Worm (Caenorhabditis elegans) whole organism, L4 larva: ENCODE data around the gene dyf-2.

Experiments used
- D1046.2 ChIP-seq: fragments of 200-800 bp; sonication (Bioruptor generic); IDR thresholded peaks from 2 replicates; pipeline ENCODE4 v1.3.6; 2022; ENCODE audit warnings: missing genetic modification characterization, missing compliant biosample characterization
- F49E8.2 ChIP-seq: sonication (generic microtip); optimal IDR thresholded peaks from 2 replicates; lab custom pipeline; 2016; ENCODE audit warnings: missing compliant biosample characterization, mild to moderate bottlenecking, missing genetic modification characterization, borderline replicate concordance
- R02D3.7 ChIP-seq: fragments of 150-350 bp; sonication (generic microtip); optimal IDR thresholded peaks from 3 replicates; lab custom pipeline; 2014; ENCODE audit warnings: missing biosample characterization, missing genetic modification characterization
- T20F7.1 ChIP-seq: fragments of 200-800 bp; sonication (Bioruptor generic); optimal IDR thresholded peaks from 2 replicates; lab custom pipeline; 2018; ENCODE audit warnings: mild to moderate bottlenecking, missing genetic modification characterization, missing compliant biosample characterization
- T26A8.4 ChIP-seq: fragments of 200-800 bp; sonication (Bioruptor generic); IDR thresholded peaks from 2 replicates; pipeline ENCODE4 v1.3.6; 2022; ENCODE audit warnings: missing genetic modification characterization, missing compliant biosample characterization
- Y105C5A.15 ChIP-seq: fragments of 200-800 bp; sonication (Bioruptor generic); IDR thresholded peaks from 2 replicates; pipeline ENCODE4 v1.3.6; 2022; ENCODE audit warnings: missing genetic modification characterization, missing compliant biosample characterization
- Y75B8A.6 ChIP-seq: fragments of 200-800 bp; sonication (Bioruptor generic); IDR thresholded peaks from 2 replicates; pipeline ENCODE4 v1.3.6; 2022; ENCODE audit warnings: missing genetic modification reagents, missing genetic modification characterization, missing compliant biosample characterization
- ZK337.2 ChIP-seq: fragments of 200-800 bp; sonication (Bioruptor generic); IDR thresholded peaks from 2 replicates; pipeline ENCODE4 v1.3.6; 2022; ENCODE audit warnings: missing genetic modification reagents, missing genetic modification characterization, missing compliant biosample characterization
- ZK546.5 ChIP-seq, 2 experiments: sonication (generic microtip); optimal IDR thresholded peaks; 2 replicates each; lab custom pipeline; 2017; ENCODE audit warnings: missing biosample characterization in 2 of 2, missing genetic modification characterization in 2 of 2
- aha-1 ChIP-seq: fragments of 150-350 bp; peaks from one replicate; lab custom pipeline; 2014; ENCODE audit warnings: missing biosample characterization, missing genetic modification characterization
- arid-1 ChIP-seq: fragments of 200-800 bp; sonication (Bioruptor generic); conservative IDR thresholded peaks from 2 replicates; pipeline ENCODE4 v1.3.6; 2022; ENCODE audit warnings: missing genetic modification reagents, missing genetic modification characterization, missing compliant biosample characterization
- ceh-28 ChIP-seq: fragments of 150-350 bp; optimal IDR thresholded peaks from 2 replicates; lab custom pipeline; 2014; ENCODE audit warnings: missing biosample characterization, missing genetic modification reagents, missing genetic modification characterization
- ceh-44 ChIP-seq: fragments of 200-800 bp; sonication (Bioruptor generic); IDR thresholded peaks from 2 replicates; pipeline ENCODE4 v1.3.6; 2022; ENCODE audit warnings: missing genetic modification reagents, missing genetic modification characterization, missing compliant biosample characterization
- ceh-62 ChIP-seq: sonication (generic microtip); optimal IDR thresholded peaks from 2 replicates; lab custom pipeline; 2017; ENCODE audit warnings: missing biosample characterization, missing genetic modification characterization
- daf-8 ChIP-seq: fragments of 200-800 bp; sonication (Bioruptor generic); IDR thresholded peaks from 2 replicates; pipeline ENCODE4 v1.3.6; 2022; ENCODE audit warnings: missing genetic modification characterization, missing compliant biosample characterization
- dmd-6 ChIP-seq: fragments of 200-800 bp; sonication (Bioruptor generic); IDR thresholded peaks from 2 replicates; pipeline ENCODE4 v1.3.6; 2022; ENCODE audit warnings: missing genetic modification reagents, missing genetic modification characterization, missing compliant biosample characterization
- dmd-8 ChIP-seq: fragments of 200-800 bp; sonication (Bioruptor generic); IDR thresholded peaks from 2 replicates; pipeline ENCODE4 v1.3.6; 2022; ENCODE audit warnings: missing genetic modification characterization, missing compliant biosample characterization
- duxl-1 ChIP-seq: sonication (generic microtip); optimal IDR thresholded peaks from 2 replicates; lab custom pipeline; 2016; ENCODE audit warnings: mild to moderate bottlenecking, missing genetic modification characterization, moderate library complexity, missing compliant biosample characterization; ENCODE audit not compliant: poor library complexity
- dve-1 ChIP-seq: sonication (generic microtip); optimal IDR thresholded peaks from 2 replicates; lab custom pipeline; 2017; ENCODE audit warnings: antibody characterized with exemption, mild to moderate bottlenecking, missing genetic modification characterization, missing compliant biosample characterization; ENCODE audit not compliant: insufficient read depth
- egl-27 ChIP-seq: sonication (generic microtip); optimal IDR thresholded peaks from 3 replicates; lab custom pipeline; 2017; ENCODE audit warnings: missing biosample characterization, missing genetic modification reagents, missing genetic modification characterization
- fos-1 ChIP-seq: fragments of 150-350 bp; optimal IDR thresholded peaks from 2 replicates; lab custom pipeline; 2014; ENCODE audit warnings: missing biosample characterization, missing genetic modification characterization
- hlh-11 ChIP-seq: fragments of 200-800 bp; sonication (Bioruptor generic); optimal IDR thresholded peaks from 2 replicates; lab custom pipeline; 2018; ENCODE audit warnings: mild to moderate bottlenecking, missing genetic modification characterization, missing compliant biosample characterization
- hlh-30 ChIP-seq: sonication (generic microtip); optimal IDR thresholded peaks from 2 replicates; lab custom pipeline; 2017; ENCODE audit warnings: antibody characterized with exemption, mild to moderate bottlenecking, missing genetic modification characterization, missing compliant biosample characterization; ENCODE audit not compliant: insufficient read depth
- lim-7 ChIP-seq: fragments of 200-800 bp; sonication (Bioruptor generic); IDR thresholded peaks from 2 replicates; pipeline ENCODE4 v1.3.6; 2022; ENCODE audit warnings: missing genetic modification characterization, missing compliant biosample characterization
- lin-1 ChIP-seq: fragments of 200-800 bp; sonication (Bioruptor generic); IDR thresholded peaks from 2 replicates; pipeline ENCODE4 v1.3.6; 2022; ENCODE audit warnings: missing genetic modification reagents, missing genetic modification characterization, missing compliant biosample characterization
- lin-13 ChIP-seq: fragments of 150-350 bp; optimal IDR thresholded peaks from 2 replicates; lab custom pipeline; 2014; ENCODE audit warnings: missing biosample characterization, missing genetic modification reagents, missing genetic modification characterization
- lin-39 ChIP-seq: fragments of 150-350 bp; optimal IDR thresholded peaks from 2 replicates; lab custom pipeline; 2014; ENCODE audit warnings: missing biosample characterization, missing genetic modification reagents, missing genetic modification characterization
- lir-3 ChIP-seq: sonication (generic microtip); optimal IDR thresholded peaks from 2 replicates; lab custom pipeline; 2016; ENCODE audit warnings: mild to moderate bottlenecking, missing genetic modification characterization, missing compliant biosample characterization
- mdt-29 ChIP-seq: fragments of 200-800 bp; sonication (Bioruptor generic); IDR thresholded peaks from 2 replicates; pipeline ENCODE4 v1.3.6; 2022; ENCODE audit warnings: missing genetic modification reagents, missing genetic modification characterization, missing compliant biosample characterization
- mxl-2 ChIP-seq: fragments of 200-800 bp; sonication (Bioruptor generic); conservative IDR thresholded peaks from 2 replicates; pipeline ENCODE4 v1.3.6; 2022; ENCODE audit warnings: missing genetic modification reagents, missing genetic modification characterization, missing compliant biosample characterization
- nhr-10 ChIP-seq: fragments of 150-350 bp; optimal IDR thresholded peaks from 2 replicates; lab custom pipeline; 2014; ENCODE audit warnings: missing biosample characterization, missing genetic modification characterization
- nhr-102 ChIP-seq: sonication (generic microtip); optimal IDR thresholded peaks from 2 replicates; lab custom pipeline; 2016; ENCODE audit warnings: mild to moderate bottlenecking, missing genetic modification characterization, moderate library complexity, missing compliant biosample characterization
- nhr-25 ChIP-seq: sonication (generic microtip); optimal IDR thresholded peaks from 2 replicates; lab custom pipeline; 2017; ENCODE audit warnings: missing genetic modification characterization, mild to moderate bottlenecking, missing compliant biosample characterization, antibody characterized with exemption, moderate library complexity, borderline replicate concordance; ENCODE audit not compliant: insufficient read depth
- nhr-28 ChIP-seq: fragments of 150-350 bp; optimal IDR thresholded peaks from 2 replicates; lab custom pipeline; 2014; ENCODE audit warnings: missing biosample characterization, missing genetic modification characterization
- nhr-48 ChIP-seq: sonication (generic microtip); optimal IDR thresholded peaks from 2 replicates; lab custom pipeline; 2016; ENCODE audit warnings: mild to moderate bottlenecking, missing genetic modification characterization, missing compliant biosample characterization
- nhr-6 ChIP-seq: fragments of 150-350 bp; optimal IDR thresholded peaks from 2 replicates; lab custom pipeline; 2014; ENCODE audit warnings: missing biosample characterization, missing genetic modification characterization
- nhr-76 ChIP-seq: fragments of 150-350 bp; optimal IDR thresholded peaks from 2 replicates; lab custom pipeline; 2014; ENCODE audit warnings: missing biosample characterization, missing genetic modification characterization
- nhr-77 ChIP-seq: fragments of 150-350 bp; optimal IDR thresholded peaks from 2 replicates; lab custom pipeline; 2014; ENCODE audit warnings: missing biosample characterization, missing genetic modification characterization
- pqm-1 ChIP-seq: sonication (generic microtip); optimal IDR thresholded peaks from 2 replicates; lab custom pipeline; 2017; ENCODE audit warnings: missing biosample characterization, missing genetic modification characterization
- rbr-2 ChIP-seq: sonication (generic microtip); optimal IDR thresholded peaks from 2 replicates; lab custom pipeline; 2016; ENCODE audit warnings: missing genotype, missing genetic modification characterization, missing compliant biosample characterization
- saeg-2 ChIP-seq: fragments of 200-800 bp; sonication (Bioruptor generic); IDR thresholded peaks from 2 replicates; pipeline ENCODE4 v1.3.6; 2022; ENCODE audit warnings: missing genetic modification reagents, missing genetic modification characterization, missing compliant biosample characterization
- sdz-12 ChIP-seq: fragments of 200-800 bp; sonication (Bioruptor generic); optimal IDR thresholded peaks from 2 replicates; lab custom pipeline; 2018; ENCODE audit warnings: mild to moderate bottlenecking, missing genetic modification characterization, missing compliant biosample characterization
- skn-1 ChIP-seq: fragments of 150-350 bp; optimal IDR thresholded peaks from 2 replicates; lab custom pipeline; 2014; ENCODE audit warnings: missing biosample characterization, missing genetic modification characterization
- spr-1 ChIP-seq: sonication (generic microtip); optimal IDR thresholded peaks from 2 replicates; lab custom pipeline; 2016; ENCODE audit warnings: mild to moderate bottlenecking, missing genetic modification characterization, missing compliant biosample characterization
- tag-97 ChIP-seq: fragments of 200-800 bp; sonication (Bioruptor generic); IDR thresholded peaks from 2 replicates; pipeline ENCODE4 v1.3.6; 2022; ENCODE audit warnings: missing genetic modification characterization, missing compliant biosample characterization
- tra-1 ChIP-seq: fragments of 200-800 bp; sonication (Bioruptor generic); IDR thresholded peaks from 2 replicates; pipeline ENCODE4 v1.3.6; 2022; ENCODE audit warnings: missing genetic modification reagents, missing genetic modification characterization, missing compliant biosample characterization
- unc-130 ChIP-seq: sonication (generic microtip); optimal IDR thresholded peaks from 2 replicates; lab custom pipeline; 2016; ENCODE audit warnings: missing genetic modification reagents, missing genetic modification characterization, missing compliant biosample characterization
- unc-39 ChIP-seq: sonication (generic microtip); optimal IDR thresholded peaks from 2 replicates; lab custom pipeline; 2017; ENCODE audit warnings: missing biosample characterization, missing genetic modification characterization
- zag-1 ChIP-seq: fragments of 150-350 bp; optimal IDR thresholded peaks from 2 replicates; lab custom pipeline; 2014; ENCODE audit warnings: missing biosample characterization, missing genetic modification characterization
- zip-11 ChIP-seq: fragments of 200-800 bp; sonication (Bioruptor generic); IDR thresholded peaks from 2 replicates; pipeline ENCODE4 v1.3.6; 2022; ENCODE audit warnings: missing genetic modification characterization, missing compliant biosample characterization
- zip-2 ChIP-seq: fragments of 150-350 bp; optimal IDR thresholded peaks from 2 replicates; lab custom pipeline; 2014; ENCODE audit warnings: missing biosample characterization, missing genetic modification characterization
- ztf-11 ChIP-seq: fragments of 150-350 bp; optimal IDR thresholded peaks from 2 replicates; lab custom pipeline; 2014; ENCODE audit warnings: missing biosample characterization, missing genetic modification characterization
- ztf-7 ChIP-seq: fragments of 150-350 bp; optimal IDR thresholded peaks from 2 replicates; lab custom pipeline; 2014; ENCODE audit warnings: missing biosample characterization, missing genetic modification characterization

dyf-2 gene

DNA sequence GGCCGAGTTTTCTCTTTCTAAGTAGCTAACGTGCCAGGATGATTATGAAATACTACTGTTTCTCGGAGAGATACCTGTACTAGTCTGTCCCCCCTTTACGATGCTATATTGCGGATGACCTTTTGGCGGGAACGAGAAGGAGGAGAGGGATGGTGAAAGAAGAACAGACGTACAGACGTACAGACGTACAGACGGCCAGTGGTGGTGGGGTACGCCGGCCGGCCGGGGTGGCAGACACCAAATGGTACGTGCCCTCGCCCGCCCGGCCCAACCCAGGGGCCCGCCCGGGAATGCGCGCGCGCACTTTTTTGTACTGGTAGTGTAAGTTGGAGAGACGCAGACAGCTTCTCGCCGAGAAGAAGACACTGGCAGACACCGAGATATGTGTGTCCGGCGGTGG, 34.8 kb upstream of the dyf-2 start (continued):
- TF ChIP-seq unc-130 (no peak), ceh-44 (0 out of 2 replicates have a peak, but pooled peaks have one; percentile 14), pqm-1 (tag; lab: Kevin White, UChicago) (no peak), zag-1 (tag; lab: Kevin White, UChicago) (no peak), lin-13 (GFP tag; lab: Kevin White, UChicago) (no peak), spr-1 (tag; lab: Kevin White, UChicago) (peak; percentile 25), lim-7 (GFP tag; lab: Robert Waterston, UW) (peak; percentile 63; the same call in 1 of the 2 replicates), daf-8 (GFP tag; lab: Robert Waterston, UW) (no peak), nhr-76 (tag; lab: Kevin White, UChicago) (no peak), dmd-6 (no peak), saeg-2 (GFP tag; lab: Robert Waterston, UW) (no peak), lir-3 (no peak), D1046.2 (GFP tag; lab: Robert Waterston, UW) (no peak), aha-1 (tag; lab: Kevin White, UChicago) (peak; percentile 88), zip-11 (no peak), sdz-12 (GFP tag; lab: Kevin White, UChicago) (peak; percentile 17), fos-1 (tag; lab: Kevin White, UChicago) (no peak), hlh-11 (tag; lab: Kevin White, UChicago) (peak; percentile 70), nhr-77 (tag; lab: Kevin White, UChicago) (no peak), tra-1 (no peak), nhr-102 (peak; percentile 16), arid-1 (GFP tag; lab: Robert Waterston, UW) (no peak; the same call in 1 of the 2 replicates), dve-1 (tag; lab: Kevin White, UChicago) (no peak), nhr-48 (no peak), ztf-11 (tag; lab: Kevin White, UChicago) (no peak), lin-1 (0 out of 2 replicates have a peak, but pooled peaks have one; percentile 19), duxl-1 (tag; lab: Kevin White, UChicago) (no peak), ceh-62 (tag; lab: Kevin White, UChicago) (no peak), ZK337.2 (GFP tag; lab: Robert Waterston, UW) (no peak), ceh-28 (tag; lab: Kevin White, UChicago) (no peak), lin-39 (tag; lab: Kevin White, UChicago) (no peak), ztf-7 (tag; lab: Kevin White, UChicago) (no peak), Y75B8A.6 (GFP tag; lab: Robert Waterston, UW) (no peak), rbr-2 (tag; lab: Kevin White, UChicago) (peak; percentile 9), nhr-25 (tag; lab: Kevin White, UChicago) (peak; percentile 54), R02D3.7 (tag; lab: Kevin White, UChicago) (no peak), T26A8.4 (GFP tag; lab: Robert Waterston, UW) (peak; percentile 74), unc-39 (no peak), dmd-8 (GFP tag; lab: Robert Waterston, UW) (no peak), hlh-30 (tag; lab: Kevin White, UChicago) (peak; percentile 42), nhr-10 (tag; lab: Kevin White, UChicago) (no peak), skn-1 (no peak), zip-2 (tag; lab: Kevin White, UChicago) (no peak), tag-97 (GFP tag; lab: Robert Waterston, UW) (no peak), nhr-6 (tag; lab: Kevin White, UChicago) (peak; percentile 10), T20F7.1 (GFP tag; lab: Kevin White, UChicago) (no peak), mxl-2 (GFP tag; lab: Robert Waterston, UW) (no peak), egl-27 (tag; lab: Kevin White, UChicago) (no peak), nhr-28 (tag; lab: Kevin White, UChicago) (no peak), ZK546.5 (tag; optimal IDR thresholded peaks at IDR 0.05; lab: Kevin White, UChicago) (no peak), mdt-29 (GFP tag; lab: Robert Waterston, UW) (0 out of 2 replicates have a peak, but pooled peaks have one; percentile 12), Y105C5A.15 (GFP tag; lab: Robert Waterston, UW) (no peak), F49E8.2 (no peak)
